Worm (Caenorhabditis elegans) whole organism, L1 larva: ENCODE results near the gene glr-4.
A peak's percentile ranks its signal among the peaks of the same experiment; 100 is the strongest.

ENCODE experiments used
- C04F5.9 ChIP-seq: sonication (generic microtip); optimal IDR thresholded peaks from 2 replicates; lab custom pipeline; 2016; ENCODE audit warnings: missing genetic modification characterization, missing compliant biosample characterization
- C16A3.4 ChIP-seq: fragments of 150-350 bp; optimal IDR thresholded peaks from 2 replicates; lab custom pipeline; 2014; ENCODE audit warnings: missing biosample characterization, missing genetic modification characterization
- aly-2 ChIP-seq: fragments of 150-350 bp; optimal IDR thresholded peaks from 2 replicates; lab custom pipeline; 2014; ENCODE audit warnings: missing biosample characterization, missing genetic modification characterization
- ama-1 ChIP-seq: fragments of 150-350 bp; optimal IDR thresholded peaks from 2 replicates; lab custom pipeline; 2014
- blmp-1 ChIP-seq: fragments of 150-350 bp; optimal IDR thresholded peaks from 2 replicates; lab custom pipeline; 2014; ENCODE audit warnings: missing biosample characterization, missing genetic modification characterization
- ceh-63 ChIP-seq: fragments of 200-800 bp; sonication (Bioruptor generic); optimal IDR thresholded peaks from 2 replicates; lab custom pipeline; 2018; ENCODE audit warnings: mild to moderate bottlenecking, missing genetic modification characterization, missing compliant biosample characterization
- ceh-82 ChIP-seq, 3 experiments: fragments of 150-350 bp in 1 of 3; sonication (generic microtip) in 2 of 3; optimal IDR thresholded peaks; 2 replicates each; lab custom pipeline; 2014 to 2017; ENCODE audit warnings: missing biosample characterization in 3 of 3, missing genetic modification characterization in 3 of 3
- ceh-90 ChIP-seq: sonication (generic microtip); optimal IDR thresholded peaks from 2 replicates; lab custom pipeline; 2016; ENCODE audit warnings: missing genetic modification characterization, missing compliant biosample characterization
- dpl-1 ChIP-seq, 3 experiments: fragments of 150-350 bp in 2 of 3; sonication (generic microtip) in 1 of 3; optimal IDR thresholded peaks; 2 replicates each; lab custom pipeline; 2014 to 2017; ENCODE audit warnings: missing biosample characterization in 3 of 3, missing genetic modification characterization in 3 of 3, missing genetic modification reagents in 3 of 3
- efl-1 ChIP-seq, 4 experiments: fragments of 150-350 bp; optimal IDR thresholded peaks in 3 of 4; peaks in 1 of 4; 1 replicate in 1 of 4; 2 replicates in 3 of 4; lab custom pipeline; 2014; ENCODE audit warnings: missing biosample characterization in 2 of 4, missing genetic modification characterization in 2 of 4, missing genetic modification reagents in 2 of 4
- efl-3 ChIP-seq: fragments of 200-800 bp; sonication (Bioruptor generic); optimal IDR thresholded peaks from 2 replicates; lab custom pipeline; 2018; ENCODE audit warnings: mild to moderate bottlenecking, missing genetic modification characterization, missing compliant biosample characterization
- egl-13 ChIP-seq: sonication (generic microtip); optimal IDR thresholded peaks from 2 replicates; lab custom pipeline; 2016; ENCODE audit warnings: missing genotype, missing genetic modification reagents, missing genetic modification characterization, missing compliant biosample characterization
- elt-2 ChIP-seq: sonication (generic microtip); optimal IDR thresholded peaks from 2 replicates; lab custom pipeline; 2016; ENCODE audit warnings: missing genetic modification characterization, mild to moderate bottlenecking, inconsistent platforms, missing compliant biosample characterization, missing genetic modification reagents
- elt-3 ChIP-seq, 6 experiments: fragments of 150-350 bp in 1 of 6; sonication (generic microtip); optimal IDR thresholded peaks; 2 replicates each; lab custom pipeline; 2017 to 2018; ENCODE audit warnings: missing biosample characterization in 6 of 6, missing genetic modification characterization in 6 of 6, inconsistent platforms in 1 of 6
- fkh-8 ChIP-seq: sonication (generic microtip); optimal IDR thresholded peaks from 2 replicates; lab custom pipeline; 2016; ENCODE audit warnings: mild to moderate bottlenecking, missing genetic modification characterization, missing compliant biosample characterization
- grh-1 ChIP-seq: fragments of 200-800 bp; sonication (Bioruptor generic); IDR thresholded peaks from 2 replicates; pipeline ENCODE4 v1.3.6; 2022; ENCODE audit warnings: missing genetic modification reagents, missing genetic modification characterization, missing compliant biosample characterization
- hlh-17 ChIP-seq: fragments of 200-800 bp; sonication (Bioruptor generic); optimal IDR thresholded peaks from 2 replicates; lab custom pipeline; 2018; ENCODE audit warnings: missing genetic modification characterization, mild to moderate bottlenecking, missing compliant biosample characterization, moderate library complexity, borderline replicate concordance
- hpl-2 ChIP-seq: fragments of 150-350 bp; optimal IDR thresholded peaks from 2 replicates; lab custom pipeline; 2014; ENCODE audit warnings: missing biosample characterization, missing genetic modification reagents, missing genetic modification characterization
- irx-1 ChIP-seq: sonication (generic microtip); optimal IDR thresholded peaks from 2 replicates; lab custom pipeline; 2016; ENCODE audit warnings: missing genetic modification characterization, missing compliant biosample characterization
- isw-1 ChIP-seq: fragments of 200-800 bp; sonication (Bioruptor generic); IDR thresholded peaks from 2 replicates; pipeline ENCODE4 v1.3.6; 2022; ENCODE audit warnings: missing genetic modification characterization, missing compliant biosample characterization
- jun-1 ChIP-seq: fragments of 150-350 bp; optimal IDR thresholded peaks from 2 replicates; lab custom pipeline; 2014; ENCODE audit warnings: missing biosample characterization, missing genetic modification reagents, missing genetic modification characterization
- lin-13 ChIP-seq: fragments of 150-350 bp; optimal IDR thresholded peaks from 2 replicates; lab custom pipeline; 2014; ENCODE audit warnings: missing biosample characterization, missing genetic modification reagents, missing genetic modification characterization
- lin-14 ChIP-seq: fragments of 200-800 bp; sonication (Bioruptor generic); optimal IDR thresholded peaks from 2 replicates; lab custom pipeline; 2018; ENCODE audit warnings: mild to moderate bottlenecking, missing genetic modification characterization, moderate library complexity, missing compliant biosample characterization
- lin-15B ChIP-seq: fragments of 150-350 bp; sonication (generic microtip); optimal IDR thresholded peaks from 3 replicates; lab custom pipeline; 2014; ENCODE audit warnings: missing biosample characterization, missing genetic modification characterization
- lin-35 ChIP-seq, 2 experiments: fragments of 150-350 bp; optimal IDR thresholded peaks; 2 replicates each; lab custom pipeline; 2014; ENCODE audit warnings: missing biosample characterization in 2 of 2, missing genetic modification characterization in 2 of 2, missing genetic modification reagents in 2 of 2
- lin-39 ChIP-seq: fragments of 150-350 bp; optimal IDR thresholded peaks from 2 replicates; lab custom pipeline; 2014; ENCODE audit warnings: missing biosample characterization, missing genetic modification reagents, missing genetic modification characterization
- lsy-2 ChIP-seq, 2 experiments: fragments of 150-350 bp; optimal IDR thresholded peaks; 2 replicates each; lab custom pipeline; 2014; ENCODE audit warnings: missing biosample characterization in 2 of 2, missing genetic modification characterization in 2 of 2
- mdl-1 ChIP-seq, 2 experiments: fragments of 150-350 bp; optimal IDR thresholded peaks; 2 replicates each; lab custom pipeline; 2014 to 2017; ENCODE audit warnings: missing biosample characterization in 2 of 2, missing genetic modification characterization in 2 of 2, inconsistent platforms in 1 of 2
- mef-2 ChIP-seq: fragments of 150-350 bp; optimal IDR thresholded peaks from 2 replicates; lab custom pipeline; 2014; ENCODE audit warnings: missing biosample characterization, missing genetic modification characterization
- nhr-12 ChIP-seq: sonication (generic microtip); optimal IDR thresholded peaks from 2 replicates; lab custom pipeline; 2017; ENCODE audit warnings: missing biosample characterization, missing genetic modification characterization
- nhr-19 ChIP-seq: fragments of 200-800 bp; sonication (Bioruptor generic); conservative IDR thresholded peaks from 2 replicates; pipeline ENCODE4 v1.3.6; 2022; ENCODE audit warnings: missing genetic modification characterization, missing compliant biosample characterization
- nhr-20 ChIP-seq: sonication (generic microtip); optimal IDR thresholded peaks from 2 replicates; lab custom pipeline; 2016; ENCODE audit warnings: mild to moderate bottlenecking, missing genetic modification characterization, missing compliant biosample characterization
- nhr-28 ChIP-seq: fragments of 150-350 bp; optimal IDR thresholded peaks from 2 replicates; lab custom pipeline; 2014; ENCODE audit warnings: missing biosample characterization, missing genetic modification characterization
- nhr-47 ChIP-seq: sonication (generic microtip); optimal IDR thresholded peaks from 2 replicates; lab custom pipeline; 2016; ENCODE audit warnings: mild to moderate bottlenecking, missing genetic modification characterization, moderate library complexity, missing compliant biosample characterization
- nhr-77 ChIP-seq: fragments of 150-350 bp; optimal IDR thresholded peaks from 2 replicates; lab custom pipeline; 2014; ENCODE audit warnings: missing biosample characterization, missing genetic modification characterization
- nhr-84 ChIP-seq: sonication (generic microtip); optimal IDR thresholded peaks from 2 replicates; lab custom pipeline; 2017; ENCODE audit warnings: missing biosample characterization, missing genetic modification characterization
- nhr-85 ChIP-seq: sonication (generic microtip); peaks from one replicate; lab custom pipeline; 2016; ENCODE audit warnings: missing genetic modification characterization, inconsistent platforms, missing compliant biosample characterization
- nhr-90 ChIP-seq: sonication (generic microtip); optimal IDR thresholded peaks from 2 replicates; lab custom pipeline; 2016; ENCODE audit warnings: mild to moderate bottlenecking, missing genetic modification characterization, missing compliant biosample characterization; ENCODE audit not compliant: poor library complexity
- pag-3 ChIP-seq: sonication (generic microtip); optimal IDR thresholded peaks from 2 replicates; lab custom pipeline; 2017; ENCODE audit warnings: missing genetic modification characterization, mild to moderate bottlenecking, missing compliant biosample characterization, antibody characterized with exemption, borderline replicate concordance; ENCODE audit not compliant: insufficient read depth
- pqm-1 ChIP-seq: sonication (generic microtip); optimal IDR thresholded peaks from 3 replicates; lab custom pipeline; 2017; ENCODE audit warnings: missing biosample characterization, missing genetic modification characterization
- skn-1 ChIP-seq: fragments of 150-350 bp; optimal IDR thresholded peaks from 2 replicates; lab custom pipeline; 2014; ENCODE audit warnings: missing biosample characterization, missing genetic modification characterization
- snu-23 ChIP-seq: sonication (generic microtip); optimal IDR thresholded peaks from 2 replicates; lab custom pipeline; 2016; ENCODE audit warnings: missing genetic modification characterization, missing compliant biosample characterization
- swsn-7 ChIP-seq: sonication (generic microtip); optimal IDR thresholded peaks from 2 replicates; lab custom pipeline; 2016; ENCODE audit warnings: missing genetic modification characterization, missing compliant biosample characterization
- tbx-2 ChIP-seq: sonication (generic microtip); optimal IDR thresholded peaks from 2 replicates; lab custom pipeline; 2016; ENCODE audit warnings: missing genetic modification characterization, missing compliant biosample characterization
- tlp-1 ChIP-seq: fragments of 150-350 bp; optimal IDR thresholded peaks from 2 replicates; lab custom pipeline; 2014; ENCODE audit warnings: missing biosample characterization, missing genetic modification characterization
- zag-1 ChIP-seq: fragments of 150-350 bp; optimal IDR thresholded peaks from 2 replicates; lab custom pipeline; 2014; ENCODE audit warnings: missing biosample characterization, missing genetic modification characterization
- ztf-4 ChIP-seq: fragments of 150-350 bp; optimal IDR thresholded peaks from 2 replicates; lab custom pipeline; 2014; ENCODE audit warnings: missing biosample characterization, missing genetic modification characterization

glr-4 gene

ce11 chrII:7777320-7777978, 16.7 kb downstream of the glr-4 start, which contains the start of gene mthf-1 (continued):
- TF ChIP-seq zag-1 (tag; lab: Kevin White, UChicago), result no peak
- TF ChIP-seq lsy-2 (tag; optimal IDR thresholded peaks at IDR 0.05; lab: Kevin White, UChicago), result peak in 1 of 2 experiments; percentile 1
- no peak for TF ChIP-seq ceh-63
- no peak for TF ChIP-seq fkh-8 (tag; lab: Kevin White, UChicago)
- no peak for TF ChIP-seq aly-2 (tag; lab: Kevin White, UChicago)
- no peak for TF ChIP-seq tlp-1 (tag; lab: Kevin White, UChicago)
- no peak for TF ChIP-seq lin-15B (tag; lab: Kevin White, UChicago)
- TF ChIP-seq snu-23 (GFP tag; lab: Kevin White, UChicago), result peak; percentile 1
- TF ChIP-seq mef-2 (tag; lab: Kevin White, UChicago), result no peak
- no peak for TF ChIP-seq nhr-12 (tag; lab: Kevin White, UChicago)
- TF ChIP-seq lin-13 (GFP tag; lab: Kevin White, UChicago), result no peak

DNA sequence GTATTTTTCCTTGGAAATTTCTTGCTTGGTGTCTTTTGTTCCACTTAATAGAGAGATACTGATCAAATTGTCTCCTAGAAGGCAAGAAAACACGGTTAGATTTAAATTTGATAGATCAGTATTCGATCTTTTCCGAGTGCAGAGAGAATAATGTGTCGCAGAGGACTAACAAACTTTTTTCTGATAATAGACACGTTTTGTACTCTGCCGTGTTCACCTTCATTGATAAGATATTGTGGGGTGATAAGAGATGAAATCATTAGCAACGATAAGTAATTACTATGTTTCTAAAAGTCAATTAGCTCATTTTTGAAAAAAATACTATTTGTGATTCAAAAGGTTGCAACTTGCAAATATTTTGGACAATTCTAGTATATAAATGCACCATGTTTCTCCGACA, 17.4 kb downstream of the glr-4 start:
- TF ChIP-seq elt-2 (tag; lab: Kevin White, UChicago) (peak; percentile 75), C04F5.9 (tag; lab: Kevin White, UChicago) (no peak), jun-1 (no peak), nhr-20 (peak; percentile 16), nhr-47 (tag; lab: Kevin White, UChicago) (no peak), isw-1 (no peak), nhr-12 (tag; lab: Kevin White, UChicago) (no peak), ztf-4 (tag; lab: Kevin White, UChicago) (no peak), pag-3 (tag; lab: Kevin White, UChicago) (no peak), tlp-1 (tag; lab: Kevin White, UChicago) (peak; percentile 14), nhr-19 (GFP tag; lab: Robert Waterston, UW) (no peak; the same call in 1 of the 2 replicates), dpl-1 (GFP tag; optimal IDR thresholded peaks at IDR 0.05; lab: Kevin White, UChicago) (no peak), lin-15B (tag; lab: Kevin White, UChicago) (no peak), lin-35 (GFP tag; optimal IDR thresholded peaks at IDR 0.05; lab: Kevin White, UChicago) (no peak), elt-3 (tag; optimal IDR thresholded peaks at IDR 0.05; lab: Kevin White, UChicago) (peak; percentile 29 to 97 (median 86)), lin-14 (peak; percentile 49), grh-1 (GFP tag; lab: Robert Waterston, UW) (0 out of 2 replicates have a peak, but pooled peaks have one; percentile 15), zag-1 (tag; lab: Kevin White, UChicago) (no peak), skn-1 (no peak), hpl-2 (GFP tag; lab: Kevin White, UChicago) (no peak), pqm-1 (tag; lab: Kevin White, UChicago) (peak; percentile 29), efl-3 (GFP tag; lab: Kevin White, UChicago) (no peak), swsn-7 (no peak), nhr-90 (tag; lab: Kevin White, UChicago) (peak; percentile 24), hlh-17 (no peak), snu-23 (GFP tag; lab: Kevin White, UChicago) (peak; percentile 2), blmp-1 (tag; lab: Kevin White, UChicago) (peak; percentile 34), nhr-77 (no peak), mef-2 (tag; lab: Kevin White, UChicago) (no peak), ama-1 (lab: Kevin White, UChicago) (no peak)

- TF ChIP-seq tbx-2 (tag; lab: Kevin White, UChicago), result no peak
- no peak for TF ChIP-seq mdl-1 (tag; optimal IDR thresholded peaks at IDR 0.05; lab: Kevin White, UChicago)
- no peak for TF ChIP-seq elt-3 (tag; optimal IDR thresholded peaks at IDR 0.05; lab: Kevin White, UChicago)
- TF ChIP-seq ceh-90 (tag; lab: Kevin White, UChicago), result no peak
- no peak for TF ChIP-seq nhr-77
- no peak for TF ChIP-seq egl-13
- TF ChIP-seq nhr-85, result peak; percentile 70
- no peak for TF ChIP-seq nhr-20
- no peak for TF ChIP-seq nhr-12 (tag; lab: Kevin White, UChicago)
- TF ChIP-seq nhr-84 (tag; lab: Kevin White, UChicago), result no peak
- TF ChIP-seq nhr-47 (tag; lab: Kevin White, UChicago), result no peak
- TF ChIP-seq blmp-1 (tag; lab: Kevin White, UChicago), result peak; percentile 38
- no peak for TF ChIP-seq lin-39 (tag; lab: Kevin White, UChicago)
- no peak for TF ChIP-seq irx-1
- TF ChIP-seq efl-1 (optimal IDR thresholded peaks at IDR 0.05; lab: Kevin White, UChicago), result no peak
- TF ChIP-seq efl-1 (GFP tag; optimal IDR thresholded peaks at IDR 0.05 in 1 of 2; lab: Kevin White, UChicago), result peak in 1 of 2 experiments; percentile 39
- TF ChIP-seq nhr-90 (tag; lab: Kevin White, UChicago), result no peak
- no peak for TF ChIP-seq C16A3.4
- no peak for TF ChIP-seq lin-13 (GFP tag; lab: Kevin White, UChicago)
- TF ChIP-seq nhr-28 (tag; lab: Kevin White, UChicago), result no peak
- TF ChIP-seq ceh-82 (tag; optimal IDR thresholded peaks at IDR 0.05; lab: Kevin White, UChicago), result no peak
Observed at ce11 chrII:7776232-7776631, 17.9 kb downstream of the glr-4 start.
